Fruit fly (Drosophila melanogaster): ENCODE data around the gene Dys.

dm6 chr3R:19625300-19626230 lies 164.7 kb downstream of the Dys start:
- TF ChIP-seq dan (GFP tag; IDR thresholded peaks at IDR 0.05), result no peak
- no peak for TF ChIP-seq ems (GFP tag; optimal IDR thresholded peaks at IDR 0.05)
- no peak for TF ChIP-seq HLH54F (GFP tag; optimal IDR thresholded peaks at IDR 0.05)
- no peak for TF ChIP-seq ash1 (GFP tag; optimal IDR thresholded peaks at IDR 0.05)
- no peak for TF ChIP-seq Chrac-16 (GFP tag; optimal IDR thresholded peaks at IDR 0.05)
- no peak for TF ChIP-seq lola (GFP tag; optimal IDR thresholded peaks at IDR 0.05)
- TF ChIP-seq zf30C (GFP tag; optimal IDR thresholded peaks at IDR 0.05), result no peak
- no peak for TF ChIP-seq nau (GFP tag; optimal IDR thresholded peaks at IDR 0.05)
- no peak for TF ChIP-seq stc (GFP tag; IDR thresholded peaks at IDR 0.05)
